Fruit fly (Drosophila melanogaster): ENCODE measurements around the gene CG31221.
A peak's percentile ranks its signal among the peaks of the same experiment; 100 is the strongest.

Gene CG31221

DNA sequence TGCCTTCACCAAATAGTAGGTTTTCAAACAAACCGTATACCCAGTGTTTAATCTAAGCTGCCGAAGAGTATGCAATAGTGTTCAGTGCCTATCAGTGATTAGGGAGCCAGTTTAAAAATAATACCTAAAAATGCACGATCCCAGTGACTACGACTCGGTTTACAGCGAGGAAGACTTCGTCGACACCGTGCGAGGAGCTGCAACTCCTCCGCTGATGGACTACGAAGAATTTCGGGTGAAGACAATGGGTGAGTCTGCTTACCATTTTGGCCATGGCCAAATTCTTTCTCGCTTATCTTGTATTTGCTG is 48.7 kb downstream of the CG31221 start:
- TF ChIP-seq tj (GFP tag; optimal IDR thresholded peaks at IDR 0.05) (no peak), cic (GFP tag; optimal IDR thresholded peaks at IDR 0.05) (no peak), CG7101 (tag; optimal IDR thresholded peaks at IDR 0.05) (no peak), toe (GFP tag; optimal IDR thresholded peaks at IDR 0.05) (no peak), pad (GFP tag; optimal IDR thresholded peaks at IDR 0.05) (no peak), Mnt (GFP tag; optimal IDR thresholded peaks at IDR 0.05) (no peak)

DNA sequence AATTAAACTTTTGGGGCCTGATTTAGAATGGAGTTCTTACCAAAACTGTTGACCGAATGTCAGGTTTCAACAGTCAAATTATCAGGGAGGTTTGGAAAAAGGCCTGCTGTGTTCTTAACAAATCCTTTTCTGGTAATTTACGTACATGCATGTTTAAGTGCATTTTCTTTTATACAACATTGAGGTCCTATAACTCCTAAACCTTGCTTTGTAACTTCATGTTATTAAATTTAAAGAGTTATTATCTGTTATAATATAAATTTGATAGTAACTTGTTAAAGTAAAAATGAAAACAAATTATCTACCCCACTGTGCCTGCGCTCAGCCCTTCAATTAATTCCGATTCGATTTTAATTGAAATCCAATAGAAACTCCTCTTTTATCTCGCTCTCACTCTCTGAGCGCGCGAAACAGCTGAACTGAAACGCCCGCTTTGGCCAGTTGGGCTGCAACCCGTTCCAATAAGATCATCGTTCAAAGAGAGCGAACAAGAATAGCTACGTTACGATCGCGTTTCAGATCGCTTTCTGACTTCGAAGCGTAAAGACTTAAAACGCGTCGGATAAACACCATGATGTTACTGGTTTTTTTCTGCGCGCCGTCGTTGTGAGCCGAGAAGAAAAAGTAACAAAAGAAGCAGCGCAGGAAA is 50.7 kb downstream of the CG31221 start, which contains the start of gene Scsalpha2:
Gene Scsalpha2 (minus strand): TSS at position 51 of the 649 bp plus-strand sequence.
- TF ChIP-seq CG7101 (tag; optimal IDR thresholded peaks at IDR 0.05) (peak; percentile 1), CG33017 (tag; optimal IDR thresholded peaks at IDR 0.05) (no peak), bab1 (GFP tag; optimal IDR thresholded peaks at IDR 0.05) (peak; percentile 27)

DNA sequence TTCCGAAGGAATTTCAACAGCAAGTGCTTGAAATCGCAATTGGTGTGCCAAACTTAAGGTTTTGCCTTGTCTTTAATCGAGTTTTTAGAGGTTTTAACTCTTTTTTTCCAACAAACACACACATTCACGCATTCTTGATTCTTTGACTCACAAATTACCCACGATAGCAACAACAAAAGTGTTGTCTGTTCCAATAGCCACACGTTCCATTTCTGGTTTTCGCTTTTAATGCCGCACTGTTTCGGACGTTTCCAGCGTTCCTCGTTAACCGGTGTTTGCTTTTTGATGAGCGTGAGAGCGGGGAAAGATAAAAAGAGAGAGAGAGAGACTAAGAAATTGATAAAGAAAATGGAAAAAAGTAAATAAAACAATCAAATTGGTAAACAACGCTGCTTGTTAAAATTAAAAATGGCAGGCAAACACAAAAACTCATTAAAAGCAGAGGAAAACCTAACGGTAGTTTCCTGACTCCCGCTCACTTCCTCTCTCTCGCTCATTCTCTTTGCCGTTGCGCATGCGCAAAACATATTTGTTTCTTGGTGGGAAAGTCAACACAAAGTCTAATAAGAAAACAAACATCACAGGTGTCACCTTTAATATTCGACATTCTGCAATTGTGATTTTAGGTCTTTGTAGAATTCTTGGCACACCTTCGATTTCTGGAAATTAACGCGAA is 51.5 kb downstream of the CG31221 start:
- TF ChIP-seq pad (GFP tag; optimal IDR thresholded peaks at IDR 0.05) = peak; percentile 56
- no peak for TF ChIP-seq cnc (optimal IDR thresholded peaks at IDR 0.05)
- no peak for TF ChIP-seq Mnt (GFP tag; optimal IDR thresholded peaks at IDR 0.05)
- no peak for TF ChIP-seq Hr96 (GFP tag; optimal IDR thresholded peaks at IDR 0.05)
- no peak for TF ChIP-seq bab1 (GFP tag; optimal IDR thresholded peaks at IDR 0.05)
- peak; percentile 43 for TF ChIP-seq CG12768 (GFP tag; optimal IDR thresholded peaks at IDR 0.05)
- no peak for TF ChIP-seq CG5204 (GFP tag; optimal IDR thresholded peaks at IDR 0.05)
- peak; percentile 26 for TF ChIP-seq CG14711 (tag; optimal IDR thresholded peaks at IDR 0.05)
- TF ChIP-seq CG33017 (tag; optimal IDR thresholded peaks at IDR 0.05) = no peak
- TF ChIP-seq CG7101 (tag; optimal IDR thresholded peaks at IDR 0.05) = peak; percentile 52
- no peak for TF ChIP-seq toe (GFP tag; optimal IDR thresholded peaks at IDR 0.05)
- TF ChIP-seq CG11617 (GFP tag; optimal IDR thresholded peaks at IDR 0.05) = peak; percentile 13
- peak; percentile 35 for TF ChIP-seq Crg-1 (GFP tag; optimal IDR thresholded peaks at IDR 0.05)
- peak; percentile 39 for TF ChIP-seq cic (GFP tag; optimal IDR thresholded peaks at IDR 0.05)
- TF ChIP-seq Clk (GFP tag; optimal IDR thresholded peaks at IDR 0.05) = peak; percentile 24
- no peak for TF ChIP-seq kay (GFP tag; ENCODE audit: borderline replicate concordance)
- peak; percentile 14 for TF ChIP-seq CG7045 (GFP tag; optimal IDR thresholded peaks at IDR 0.05)
- peak; percentile 5 for TF ChIP-seq tj (GFP tag; optimal IDR thresholded peaks at IDR 0.05)
- TF ChIP-seq ovo (GFP tag; optimal IDR thresholded peaks at IDR 0.05) = peak; percentile 92
- TF ChIP-seq CG1620 (GFP tag; optimal IDR thresholded peaks at IDR 0.05) = no peak

DNA sequence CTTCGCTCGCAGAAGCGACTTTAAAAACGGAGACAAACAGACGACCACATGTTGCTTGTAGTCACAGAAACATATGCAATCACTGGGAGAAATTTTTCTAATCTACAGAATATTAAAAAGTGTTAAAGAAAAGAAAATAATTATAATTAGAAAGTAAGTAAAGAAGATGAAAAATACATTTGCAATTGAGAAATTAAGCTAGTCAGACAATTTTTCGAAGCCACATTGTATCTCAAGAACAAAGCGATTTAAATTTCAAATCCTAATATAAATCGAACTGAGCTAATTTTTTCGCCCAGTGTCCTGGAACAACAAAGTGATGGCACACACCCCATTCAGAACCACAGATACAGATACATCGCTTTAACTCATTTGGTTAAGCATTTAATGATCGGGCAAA is 52.8 kb downstream of the CG31221 start:
- TF ChIP-seq Crg-1 (GFP tag; optimal IDR thresholded peaks at IDR 0.05) (no peak), cnc (optimal IDR thresholded peaks at IDR 0.05) (no peak), cic (GFP tag; optimal IDR thresholded peaks at IDR 0.05) (no peak), kay (GFP tag; ENCODE audit: borderline replicate concordance) (peak; percentile 77)

DNA sequence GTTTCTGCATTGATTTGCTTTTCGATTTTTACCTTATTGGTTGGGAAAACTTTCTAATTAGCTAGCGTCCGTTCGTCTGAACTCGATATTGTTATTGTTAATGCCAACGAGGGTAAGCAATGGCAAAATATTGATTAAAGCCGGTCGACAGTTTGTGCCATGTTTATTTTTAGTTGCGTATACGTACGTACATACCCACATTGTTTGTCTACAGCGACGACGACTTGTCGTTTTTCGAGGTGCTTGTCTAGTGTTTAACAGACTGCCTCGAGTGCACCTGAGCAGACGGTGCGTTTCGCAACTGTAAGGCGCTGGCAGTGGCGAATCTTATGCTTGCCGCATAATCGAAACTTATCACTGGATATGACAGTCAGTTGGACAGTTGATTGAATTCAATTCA is 55.0 kb downstream of the CG31221 start:
- peak; percentile 17 for TF ChIP-seq Crg-1 (GFP tag; optimal IDR thresholded peaks at IDR 0.05)
- peak; percentile 23 for TF ChIP-seq ovo (GFP tag; optimal IDR thresholded peaks at IDR 0.05)
- peak; percentile 30 for TF ChIP-seq CG7101 (tag; optimal IDR thresholded peaks at IDR 0.05)
- no peak for TF ChIP-seq tj (GFP tag; optimal IDR thresholded peaks at IDR 0.05)

DNA sequence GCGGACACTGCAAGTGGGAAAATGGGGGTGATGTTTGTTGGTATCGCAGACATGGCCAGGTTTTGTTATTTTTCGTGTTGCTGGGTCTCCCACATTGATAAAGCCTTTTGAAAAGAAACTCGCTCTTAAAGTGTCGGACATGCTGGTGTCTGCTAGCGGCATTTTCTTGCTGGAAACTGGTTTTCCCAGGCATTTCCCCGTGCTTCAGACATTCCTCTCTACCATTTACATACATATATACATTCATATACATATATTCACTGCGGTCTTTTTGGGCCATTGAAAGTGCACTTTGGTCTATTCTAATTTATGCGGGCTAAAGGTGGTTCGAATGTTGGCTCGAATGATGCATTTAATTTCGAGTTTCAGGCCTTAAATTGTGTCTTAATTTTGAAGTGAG is 58.1 kb downstream of the CG31221 start:
- TF ChIP-seq CG33017 (tag; optimal IDR thresholded peaks at IDR 0.05) (no peak), CG1620 (GFP tag; optimal IDR thresholded peaks at IDR 0.05) (no peak), CG14711 (tag; optimal IDR thresholded peaks at IDR 0.05) (no peak), cic (GFP tag; optimal IDR thresholded peaks at IDR 0.05) (no peak), CG7045 (GFP tag; optimal IDR thresholded peaks at IDR 0.05) (no peak), CG5204 (GFP tag; optimal IDR thresholded peaks at IDR 0.05) (no peak), kay (GFP tag; ENCODE audit: borderline replicate concordance) (no peak), CG11617 (GFP tag; optimal IDR thresholded peaks at IDR 0.05) (no peak), toe (GFP tag; optimal IDR thresholded peaks at IDR 0.05) (no peak), Clk (GFP tag; optimal IDR thresholded peaks at IDR 0.05) (no peak), bab1 (GFP tag; optimal IDR thresholded peaks at IDR 0.05) (no peak), ovo (GFP tag; optimal IDR thresholded peaks at IDR 0.05) (no peak), pad (GFP tag; optimal IDR thresholded peaks at IDR 0.05) (no peak), CG12768 (GFP tag; optimal IDR thresholded peaks at IDR 0.05) (no peak), tj (GFP tag; optimal IDR thresholded peaks at IDR 0.05) (no peak)

DNA sequence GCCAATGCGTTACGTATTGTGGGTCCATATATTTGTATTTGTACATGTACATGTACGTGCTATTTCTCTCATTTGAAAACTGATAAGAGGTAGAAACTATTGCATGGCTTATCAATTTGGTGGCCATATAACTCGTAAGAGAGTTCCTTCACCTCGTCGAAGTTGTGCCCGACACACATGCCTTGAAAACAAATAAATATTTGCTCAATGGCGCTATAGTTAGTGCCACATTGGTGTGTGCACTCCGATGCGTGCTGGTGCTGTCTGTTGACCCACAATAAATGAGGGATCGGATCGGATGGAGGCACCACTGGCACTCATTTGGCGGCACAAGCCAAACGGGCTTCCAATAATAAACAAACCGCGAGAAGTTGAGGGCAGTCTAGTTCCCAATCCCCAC is 59.7 kb downstream of the CG31221 start:
- TF ChIP-seq Hr96 (GFP tag; optimal IDR thresholded peaks at IDR 0.05) (peak; percentile 22), cic (GFP tag; optimal IDR thresholded peaks at IDR 0.05) (peak; percentile 7), toe (GFP tag; optimal IDR thresholded peaks at IDR 0.05) (no peak), CG7045 (GFP tag; optimal IDR thresholded peaks at IDR 0.05) (no peak)

Measured in whole organism, adult.